Fruit fly (Drosophila melanogaster) whole organism, wandering third instar larva: ENCODE results near the gene Ubc7.

Experiments
- Abd-B ChIP-seq: fragments of >200 bp; optimal IDR thresholded peaks from 2 replicates; lab custom pipeline; 2017; ENCODE audit warnings: missing biosample characterization, missing genetic modification characterization
- CG32264 ChIP-seq: fragments of 200-800 bp; sonication (Bioruptor generic); optimal IDR thresholded peaks from 2 replicates; lab custom pipeline; 2016; ENCODE audit warnings: missing biosample characterization, missing genetic modification characterization
- CG9705 ChIP-seq: fragments of 200-800 bp; sonication (Bioruptor generic); optimal IDR thresholded peaks from 2 replicates; lab custom pipeline; 2018; ENCODE audit warnings: missing biosample characterization, mild to moderate bottlenecking, missing genetic modification characterization
- CrebA ChIP-seq: fragments of 200-800 bp; sonication (Bioruptor generic); optimal IDR thresholded peaks from 2 replicates; lab custom pipeline; 2016; ENCODE audit warnings: missing biosample characterization, mild to moderate bottlenecking, missing genetic modification characterization, borderline replicate concordance
- Dfd ChIP-seq: fragments of >200 bp; optimal IDR thresholded peaks from 2 replicates; lab custom pipeline; 2017; ENCODE audit warnings: missing biosample characterization, missing genetic modification characterization
- Dif ChIP-seq: fragments of 200-275, 200-300 bp; sonication (Bioruptor generic); optimal IDR thresholded peaks from 2 replicates; lab custom pipeline; 2018; ENCODE audit warnings: missing biosample characterization, missing genetic modification characterization; ENCODE audit not compliant: partially characterized antibody
- GATAd ChIP-seq: sonication (Bioruptor generic); optimal IDR thresholded peaks from 2 replicates; lab custom pipeline; 2016; ENCODE audit warnings: missing biosample characterization, missing genetic modification characterization
- HLH106 ChIP-seq: fragments of 200-800 bp; optimal IDR thresholded peaks from 3 replicates; lab custom pipeline; 2019; ENCODE audit warnings: missing biosample characterization, mild to moderate bottlenecking, missing genetic modification characterization, moderate library complexity
- Hnf4 ChIP-seq: fragments of 200-800 bp; sonication (Bioruptor generic); optimal IDR thresholded peaks from 2 replicates; lab custom pipeline; 2016; ENCODE audit warnings: missing biosample characterization, mild to moderate bottlenecking, missing genetic modification characterization
- Hr78 ChIP-seq: fragments of >200 bp; optimal IDR thresholded peaks from 2 replicates; lab custom pipeline; 2017; ENCODE audit warnings: missing biosample characterization, missing genetic modification characterization
- Hr83 ChIP-seq: fragments of 200-300 bp; sonication (Bioruptor generic); optimal IDR thresholded peaks from 2 replicates; lab custom pipeline; 2016; ENCODE audit warnings: missing biosample characterization, mild to moderate bottlenecking, missing genetic modification characterization, moderate library complexity; ENCODE audit not compliant: poor library complexity, severe bottlenecking
- Jra ChIP-seq: sonication (Bioruptor generic); optimal IDR thresholded peaks from 2 replicates; lab custom pipeline; 2016; ENCODE audit warnings: missing biosample characterization, missing genetic modification characterization
- Mio ChIP-seq: sonication (Bioruptor generic); optimal IDR thresholded peaks from 2 replicates; lab custom pipeline; 2016; ENCODE audit warnings: missing biosample characterization, missing genetic modification characterization
- Myc ChIP-seq: fragments of >200 bp; optimal IDR thresholded peaks from 2 replicates; lab custom pipeline; 2017
- N ChIP-seq: fragments of >200 bp; optimal IDR thresholded peaks from 2 replicates; lab custom pipeline; 2018; ENCODE audit warnings: missing biosample characterization, missing external identifiers, missing genetic modification characterization
- OdsH ChIP-seq: fragments of 200-800 bp; sonication (Bioruptor generic); optimal IDR thresholded peaks from 2 replicates; lab custom pipeline; 2016; ENCODE audit warnings: missing biosample characterization, mild to moderate bottlenecking, missing genetic modification characterization
- Rel ChIP-seq, 2 experiments: fragments of 200-800 bp; sonication (Bioruptor generic) in 1 of 2; optimal IDR thresholded peaks; 2 replicates in 1 of 2; 3 replicates in 1 of 2; lab custom pipeline; 2016 to 2019; ENCODE audit warnings: mild to moderate bottlenecking in 2 of 2, missing biosample characterization in 2 of 2, missing genetic modification characterization in 2 of 2, moderate library complexity in 1 of 2
- Sp1 ChIP-seq: fragments of 200-800 bp; sonication (Bioruptor generic); optimal IDR thresholded peaks from 3 replicates; lab custom pipeline; 2019; ENCODE audit warnings: missing biosample characterization, mild to moderate bottlenecking, missing genetic modification characterization, moderate library complexity
- Vsx2 ChIP-seq: fragments of 200-300, 225-300 bp; sonication (Bioruptor generic); optimal IDR thresholded peaks from 2 replicates; lab custom pipeline; 2018; ENCODE audit warnings: missing biosample characterization, missing genetic modification characterization; ENCODE audit not compliant: partially characterized antibody
- br ChIP-seq: fragments of 200-800 bp; sonication (Bioruptor generic); optimal IDR thresholded peaks from 2 replicates; lab custom pipeline; 2016; ENCODE audit warnings: missing biosample characterization, missing genetic modification characterization
- brk ChIP-seq: fragments of 200-800 bp; sonication (Bioruptor generic); optimal IDR thresholded peaks from 2 replicates; lab custom pipeline; 2016; ENCODE audit warnings: missing biosample characterization, mild to moderate bottlenecking, missing genetic modification characterization
- dl ChIP-seq, 2 experiments: fragments of 175-275, 200-275 bp in 1 of 2; fragments of 200-275 bp in 1 of 2; sonication (Bioruptor generic); optimal IDR thresholded peaks; lab custom pipeline; 2018; ENCODE audit warnings: mild to moderate bottlenecking in 2 of 2, missing biosample characterization in 2 of 2, missing genetic modification characterization in 2 of 2, moderate library complexity in 2 of 2; ENCODE audit not compliant: partially characterized antibody in 2 of 2, insufficient read depth in 1 of 2
- dmrt93B ChIP-seq: fragments of 200-800 bp; sonication (Bioruptor generic); optimal IDR thresholded peaks from 2 replicates; lab custom pipeline; 2018; ENCODE audit warnings: missing biosample characterization, mild to moderate bottlenecking, missing genetic modification characterization
- dsf ChIP-seq: sonication (Bioruptor generic); optimal IDR thresholded peaks from 2 replicates; lab custom pipeline; 2016; ENCODE audit warnings: missing biosample characterization, missing genetic modification characterization, borderline replicate concordance
- ey ChIP-seq: fragments of 200-800 bp; sonication (Bioruptor generic); optimal IDR thresholded peaks from 2 replicates; lab custom pipeline; 2016; ENCODE audit warnings: missing biosample characterization, missing genetic modification characterization
- foxo ChIP-seq, 2 experiments: fragments of 200-800 bp; sonication (Bioruptor generic); optimal IDR thresholded peaks; 2 replicates in 1 of 2; 3 replicates in 1 of 2; lab custom pipeline; 2016 to 2017; ENCODE audit warnings: missing biosample characterization in 2 of 2, missing genetic modification characterization in 2 of 2
- fru ChIP-seq: fragments of 200-800 bp; sonication (Bioruptor generic); optimal IDR thresholded peaks from 3 replicates; lab custom pipeline; 2016; ENCODE audit warnings: missing biosample characterization, mild to moderate bottlenecking, missing genetic modification characterization
- h ChIP-seq: fragments of 200-800 bp; sonication (Bioruptor generic); optimal IDR thresholded peaks from 3 replicates; lab custom pipeline; 2016; ENCODE audit warnings: missing biosample characterization, mild to moderate bottlenecking, missing genetic modification characterization
- jim ChIP-seq: fragments of 175-275, 200-325 bp; sonication (Bioruptor generic); optimal IDR thresholded peaks from 2 replicates; lab custom pipeline; 2016; ENCODE audit warnings: missing biosample characterization, mild to moderate bottlenecking, missing genetic modification characterization
- lola ChIP-seq: fragments of >200 bp; optimal IDR thresholded peaks from 2 replicates; lab custom pipeline; 2017; ENCODE audit warnings: missing biosample characterization, missing genetic modification characterization
- pan ChIP-seq: fragments of >200 bp; optimal IDR thresholded peaks from 2 replicates; lab custom pipeline; 2017
- psq ChIP-seq: fragments of 200-800 bp; sonication (Bioruptor generic); optimal IDR thresholded peaks from 3 replicates; lab custom pipeline; 2017; ENCODE audit warnings: missing biosample characterization, mild to moderate bottlenecking, missing genetic modification characterization, moderate library complexity
- rgr ChIP-seq: fragments of 200-800 bp; sonication (Bioruptor generic); optimal IDR thresholded peaks from 3 replicates; lab custom pipeline; 2016; ENCODE audit warnings: missing biosample characterization, mild to moderate bottlenecking, missing genetic modification characterization
- sage ChIP-seq: fragments of 200-800 bp; sonication (Bioruptor generic); optimal IDR thresholded peaks from 2 replicates; lab custom pipeline; 2016; ENCODE audit warnings: missing biosample characterization, mild to moderate bottlenecking, missing genetic modification characterization
- sv ChIP-seq: fragments of 200-800 bp; sonication (Bioruptor generic); optimal IDR thresholded peaks from 3 replicates; lab custom pipeline; 2016; ENCODE audit warnings: missing biosample characterization, missing genetic modification characterization
- tai ChIP-seq: sonication (Bioruptor generic); optimal IDR thresholded peaks from 2 replicates; lab custom pipeline; 2016; ENCODE audit warnings: missing biosample characterization, missing genetic modification characterization
- usp ChIP-seq: fragments of >200 bp; optimal IDR thresholded peaks from 2 replicates; lab custom pipeline; 2017; ENCODE audit warnings: missing biosample characterization, missing genetic modification characterization
- woc ChIP-seq: sonication (Bioruptor generic); optimal IDR thresholded peaks from 2 replicates; lab custom pipeline; 2016; ENCODE audit warnings: missing biosample characterization, mild to moderate bottlenecking, missing genetic modification characterization

The Ubc7 gene

dm6 chrX:16640260-16641100 lies 47.0 kb downstream of the Ubc7 start, which contains the start of the genes SNRPG and mthl1:
Gene SNRPG, minus strand, starts transcription at chrX:16640419.
Gene mthl1, plus strand, starts transcription at chrX:16640968.
- no peak for TF ChIP-seq Abd-B (GFP tag; lab: Kevin White, UChicago)
- TF ChIP-seq Dif (GFP tag; lab: Kevin White, UChicago), result no peak
- TF ChIP-seq sv, result peak; percentile 7
- TF ChIP-seq h (GFP tag; lab: Kevin White, UChicago), result peak; percentile 56
- no peak for TF ChIP-seq Rel (GFP tag; optimal IDR thresholded peaks at IDR 0.05; lab: Kevin White, UChicago)
- TF ChIP-seq Rel (tag; optimal IDR thresholded peaks at IDR 0.05; lab: Kevin White, UChicago), result peak; percentile 73
- no peak for TF ChIP-seq Dfd (GFP tag; lab: Kevin White, UChicago)
- TF ChIP-seq CrebA (GFP tag; lab: Kevin White, UChicago), result no peak
- no peak for TF ChIP-seq usp (GFP tag; lab: Kevin White, UChicago)
- peak; percentile 10 for TF ChIP-seq CG32264 (GFP tag; lab: Kevin White, UChicago)
- TF ChIP-seq Mio (GFP tag; lab: Kevin White, UChicago), result no peak
- no peak for TF ChIP-seq pan (lab: Kevin White, UChicago)
- peak; percentile 14 for TF ChIP-seq Jra
- TF ChIP-seq dmrt93B (GFP tag; lab: Kevin White, UChicago), result peak; percentile 79
- TF ChIP-seq dl (GFP tag; optimal IDR thresholded peaks at IDR 0.05; lab: Kevin White, UChicago; ENCODE audit: insufficient read depth in 1 of 2, partially characterized antibody in 2 of 2), result no peak
- TF ChIP-seq Hnf4, result peak; percentile 54
- no peak for TF ChIP-seq jim
- peak; percentile 75 for TF ChIP-seq HLH106
- peak; percentile 80 for TF ChIP-seq woc (GFP tag; lab: Kevin White, UChicago)
- peak; percentile 33 for TF ChIP-seq Myc
- peak; percentile 40 for TF ChIP-seq Hr83 (GFP tag; lab: Kevin White, UChicago)
- TF ChIP-seq GATAd, result no peak
- TF ChIP-seq lola (GFP tag; lab: Kevin White, UChicago), result peak; percentile 15
- peak; percentile 52 for TF ChIP-seq fru (GFP tag; lab: Kevin White, UChicago)
- TF ChIP-seq OdsH (GFP tag; lab: Kevin White, UChicago), result no peak
- peak; percentile 62 for TF ChIP-seq ey (GFP tag; lab: Kevin White, UChicago)
- peak; percentile 93 for TF ChIP-seq N (GFP tag; lab: Kevin White, UChicago)
- TF ChIP-seq dsf (GFP tag; lab: Kevin White, UChicago), result peak; percentile 35
- TF ChIP-seq tai (GFP tag; lab: Kevin White, UChicago), result peak; percentile 75
- TF ChIP-seq foxo (GFP tag; optimal IDR thresholded peaks at IDR 0.05; lab: Kevin White, UChicago), result peak in 1 of 2 experiments; percentile 78
- peak; percentile 66 for TF ChIP-seq Sp1
- peak; percentile 34 for TF ChIP-seq sage (GFP tag; lab: Kevin White, UChicago)
- TF ChIP-seq br (GFP tag; lab: Kevin White, UChicago), result peak; percentile 44
- peak; percentile 65 for TF ChIP-seq rgr (GFP tag; lab: Kevin White, UChicago)
- TF ChIP-seq Hr78 (GFP tag; lab: Kevin White, UChicago), result peak; percentile 39
- TF ChIP-seq brk (GFP tag; lab: Kevin White, UChicago), result no peak
- peak; percentile 56 for TF ChIP-seq psq
- TF ChIP-seq CG9705 (GFP tag; lab: Kevin White, UChicago), result peak; percentile 61
- TF ChIP-seq Vsx2 (GFP tag; lab: Kevin White, UChicago), result no peak

dm6 chrX:16641101-16641420 lies 47.6 kb downstream of the Ubc7 start:
- TF ChIP-seq sage (GFP tag; lab: Kevin White, UChicago), result no peak
- no peak for TF ChIP-seq Sp1
- no peak for TF ChIP-seq br (GFP tag; lab: Kevin White, UChicago)
- TF ChIP-seq, all 38 proteins: peak for 0
